Worm (Caenorhabditis elegans): ENCODE data around the gene alg-3.

alg-3 gene

ce11 chrIV:11665010-11665409 is 39.0 kb upstream of the alg-3 start, which contains the start of gene ZK809.9 (continued):
- TF ChIP-seq snpc-4 (GFP tag; optimal IDR thresholded peaks at IDR 0.05) (no peak), snpc-4 (tag; optimal IDR thresholded peaks at IDR 0.05) (no peak), efl-1 (GFP tag; optimal IDR thresholded peaks at IDR 0.05) (no peak), ZK185.1 (tag; optimal IDR thresholded peaks at IDR 0.05; ENCODE audit: poor library complexity, severe bottlenecking) (no peak), let-526 (GFP tag; IDR thresholded peaks at IDR 0.05) (no peak)

- TF ChIP-seq egl-18 (GFP tag; IDR thresholded peaks at IDR 0.05) (no peak), dox-1 (GFP tag; IDR thresholded peaks at IDR 0.05) (no peak), hrde-1 (tag; optimal IDR thresholded peaks at IDR 0.05; ENCODE audit: borderline replicate concordance) (no peak), ztf-28 (GFP tag; IDR thresholded peaks at IDR 0.05) (no peak), ceh-40 (GFP tag; IDR thresholded peaks at IDR 0.05) (no peak), nhr-27 (tag; optimal IDR thresholded peaks at IDR 0.05) (no peak), ztf-25 (GFP tag; IDR thresholded peaks at IDR 0.05) (no peak), ama-1 (optimal IDR thresholded peaks at IDR 0.05) (no peak), ama-1 (GFP tag; optimal IDR thresholded peaks at IDR 0.05) (no peak), ztf-22 (GFP tag; optimal IDR thresholded peaks at IDR 0.05) (no peak), aptf-2 (GFP tag; conservative IDR thresholded peaks at IDR 0.05) (no peak)
Measured at ce11 chrIV:11668001-11668400, 36.0 kb upstream of the alg-3 start, which contains the start of gene atg-4.2. Gene atg-4.2 (plus strand): TSS chrIV:11668024.

- no peak for TF ChIP-seq ztf-26 (tag; optimal IDR thresholded peaks at IDR 0.05)
Measured at ce11 chrIV:11673543-11673942, 30.5 kb upstream of the alg-3 start, which contains the start of gene inx-8. Gene inx-8 (plus strand): TSS chrIV:11673843.

ce11 chrIV:11676054-11676453 is 28.0 kb upstream of the alg-3 start, which contains the start of gene inx-9:
Gene inx-9 (plus strand): TSS chrIV:11676354.
- TF ChIP-seq F33H1.4 (GFP tag; IDR thresholded peaks at IDR 0.05) (no peak), F52B5.7 (tag; optimal IDR thresholded peaks at IDR 0.05) (no peak), F22D6.2 (tag; optimal IDR thresholded peaks at IDR 0.05) (no peak), hrde-1 (tag; optimal IDR thresholded peaks at IDR 0.05; ENCODE audit: borderline replicate concordance) (no peak), nhr-27 (tag; optimal IDR thresholded peaks at IDR 0.05) (no peak), nfya-1 (tag; optimal IDR thresholded peaks at IDR 0.05; ENCODE audit: borderline replicate concordance, insufficient read depth) (no peak), Y56A3A.18 (GFP tag; IDR thresholded peaks at IDR 0.05) (no peak), mes-4 (tag; optimal IDR thresholded peaks at IDR 0.05) (no peak), nfya-2 (GFP tag; IDR thresholded peaks at IDR 0.05) (no peak), ztf-6 (GFP tag; IDR thresholded peaks at IDR 0.05) (no peak), hmg-1.2 (GFP tag; IDR thresholded peaks at IDR 0.05) (no peak), B0035.1 (tag; optimal IDR thresholded peaks at IDR 0.05) (no peak), rpc-1 (optimal IDR thresholded peaks at IDR 0.05) (no peak), rpc-1 (tag; optimal IDR thresholded peaks at IDR 0.05) (no peak), chd-7 (tag; optimal IDR thresholded peaks at IDR 0.05) (no peak), lin-40 (tag; optimal IDR thresholded peaks at IDR 0.05) (no peak), hlh-12 (tag; optimal IDR thresholded peaks at IDR 0.05) (no peak), dpff-1 (tag; optimal IDR thresholded peaks at IDR 0.05) (no peak), madf-8 (GFP tag; conservative IDR thresholded peaks at IDR 0.05) (no peak), ztf-18 (tag; optimal IDR thresholded peaks at IDR 0.05) (no peak)

- TF ChIP-seq lag-1 (GFP tag; IDR thresholded peaks at IDR 0.05) (no peak), Y79H2A.3 (GFP tag; conservative IDR thresholded peaks at IDR 0.05) (no peak)
Measured at ce11 chrIV:11681905-11682304, 22.1 kb upstream of the alg-3 start, which contains the start of gene ZK792.4. Gene ZK792.4 (minus strand): TSS chrIV:11682005.

Data from whole organism, young adult.